Worm (Caenorhabditis elegans) whole organism, young adult: Measurements from ENCODE around the gene C26E1.1.

Experiments used
- B0035.1 ChIP-seq: sonication (generic microtip); optimal IDR thresholded peaks from 2 replicates; lab custom pipeline; 2016; ENCODE audit warnings: missing genetic modification characterization, mild to moderate bottlenecking, missing compliant biosample characterization, missing genotype, missing genetic modification reagents
- B0261.1 ChIP-seq: sonication (generic microtip); optimal IDR thresholded peaks from 2 replicates; lab custom pipeline; 2016; ENCODE audit warnings: mild to moderate bottlenecking, missing genetic modification characterization, moderate library complexity, missing compliant biosample characterization
- D2030.7 ChIP-seq: fragments of 200-800 bp; sonication (Bioruptor generic); IDR thresholded peaks from 2 replicates; pipeline ENCODE4 v1.3.6; 2022; ENCODE audit warnings: missing genetic modification reagents, missing genetic modification characterization, missing compliant biosample characterization
- F22D6.2 ChIP-seq: sonication (generic microtip); optimal IDR thresholded peaks from 2 replicates; lab custom pipeline; 2016; ENCODE audit warnings: mild to moderate bottlenecking, missing genetic modification characterization, missing compliant biosample characterization
- K11D2.4 ChIP-seq: fragments of 200-800 bp; sonication (Bioruptor generic); IDR thresholded peaks from 2 replicates; pipeline ENCODE4 v1.3.6; 2022; ENCODE audit warnings: missing genetic modification reagents, missing genetic modification characterization, missing compliant biosample characterization
- T07F8.4 ChIP-seq: sonication (generic microtip); optimal IDR thresholded peaks from 2 replicates; lab custom pipeline; 2016; ENCODE audit warnings: mild to moderate bottlenecking, missing genetic modification characterization, moderate library complexity, missing compliant biosample characterization
- Y53F4B.3 ChIP-seq: fragments of 200-800 bp; sonication (Bioruptor generic); IDR thresholded peaks from 2 replicates; pipeline ENCODE4 v1.3.6; 2022; ENCODE audit warnings: missing genetic modification reagents, missing genetic modification characterization, missing compliant biosample characterization
- Y56A3A.18 ChIP-seq: fragments of 200-800 bp; sonication (Bioruptor generic); IDR thresholded peaks from 2 replicates; pipeline ENCODE4 v1.3.6; 2022; ENCODE audit warnings: missing genetic modification reagents, missing genetic modification characterization, missing compliant biosample characterization
- ZK185.1 ChIP-seq: sonication (generic microtip); optimal IDR thresholded peaks from 2 replicates; lab custom pipeline; 2016; ENCODE audit warnings: mild to moderate bottlenecking, missing genetic modification characterization, missing compliant biosample characterization; ENCODE audit not compliant: poor library complexity, severe bottlenecking
- attf-5 ChIP-seq: fragments of 200-800 bp; sonication (Bioruptor generic); optimal IDR thresholded peaks from 2 replicates; lab custom pipeline; 2018; ENCODE audit warnings: mild to moderate bottlenecking, missing genetic modification characterization, missing compliant biosample characterization
- ccch-3 ChIP-seq: fragments of 200-800 bp; sonication (Bioruptor generic); optimal IDR thresholded peaks from 2 replicates; lab custom pipeline; 2018; ENCODE audit warnings: mild to moderate bottlenecking, missing genetic modification characterization, missing compliant biosample characterization
- cebp-2 ChIP-seq: fragments of 200-800 bp; sonication (Bioruptor generic); IDR thresholded peaks from 2 replicates; pipeline ENCODE4 v1.3.6; 2022; ENCODE audit warnings: missing genetic modification characterization, missing compliant biosample characterization
- ceh-40 ChIP-seq: fragments of 200-800 bp; sonication (Bioruptor generic); IDR thresholded peaks from 2 replicates; pipeline ENCODE4 v1.3.6; 2022; ENCODE audit warnings: missing genetic modification characterization, missing compliant biosample characterization
- die-1 ChIP-seq: sonication (generic microtip); optimal IDR thresholded peaks from 2 replicates; lab custom pipeline; 2016; ENCODE audit warnings: missing genotype, mild to moderate bottlenecking, missing genetic modification characterization, missing compliant biosample characterization
- dpl-1 ChIP-seq: fragments of 150-350 bp; optimal IDR thresholded peaks from 2 replicates; lab custom pipeline; 2014; ENCODE audit warnings: missing biosample characterization, missing genetic modification reagents, missing genetic modification characterization
- egl-44 ChIP-seq: fragments of 200-800 bp; sonication (Bioruptor generic); IDR thresholded peaks from 2 replicates; pipeline ENCODE4 v1.3.6; 2022; ENCODE audit warnings: missing genetic modification reagents, missing genetic modification characterization, missing compliant biosample characterization
- egrh-3 ChIP-seq: fragments of 200-800 bp; sonication (Bioruptor generic); IDR thresholded peaks from 2 replicates; pipeline ENCODE4 v1.3.6; 2022; ENCODE audit warnings: missing genetic modification reagents, missing genetic modification characterization, missing compliant biosample characterization
- him-1 ChIP-seq: sonication (generic microtip); optimal IDR thresholded peaks from 2 replicates; lab custom pipeline; 2016; ENCODE audit warnings: missing genotype, missing genetic modification reagents, missing genetic modification characterization, missing compliant biosample characterization
- hmg-20 ChIP-seq: fragments of 200-800 bp; sonication (Bioruptor generic); IDR thresholded peaks from 2 replicates; pipeline ENCODE4 v1.3.6; 2022; ENCODE audit warnings: missing genetic modification reagents, missing genetic modification characterization, missing compliant biosample characterization
- lsl-1 ChIP-seq: fragments of 200-800 bp; sonication (Bioruptor generic); optimal IDR thresholded peaks from 2 replicates; lab custom pipeline; 2018; ENCODE audit warnings: mild to moderate bottlenecking, missing genetic modification characterization, moderate library complexity, missing compliant biosample characterization
- madf-6 ChIP-seq: fragments of 200-800 bp; sonication (Bioruptor generic); IDR thresholded peaks from 2 replicates; pipeline ENCODE4 v1.3.6; 2022; ENCODE audit warnings: missing genetic modification reagents, missing genetic modification characterization, missing compliant biosample characterization
- nhr-120 ChIP-seq: fragments of 200-800 bp; sonication (Bioruptor generic); IDR thresholded peaks from 2 replicates; pipeline ENCODE4 v1.3.6; 2022; ENCODE audit warnings: missing genetic modification characterization, missing compliant biosample characterization
- nhr-179 ChIP-seq: sonication (generic microtip); optimal IDR thresholded peaks from 2 replicates; lab custom pipeline; 2016; ENCODE audit warnings: mild to moderate bottlenecking, missing genetic modification characterization, missing compliant biosample characterization
- nhr-80 ChIP-seq: sonication (generic microtip); optimal IDR thresholded peaks from 2 replicates; lab custom pipeline; 2016; ENCODE audit warnings: missing genetic modification characterization, missing compliant biosample characterization
- sdz-38 ChIP-seq: sonication (generic microtip); optimal IDR thresholded peaks from 2 replicates; lab custom pipeline; 2016; ENCODE audit warnings: missing genotype, missing genetic modification characterization, missing compliant biosample characterization
- sea-2 ChIP-seq: fragments of 200-800 bp; sonication (Bioruptor generic); IDR thresholded peaks from 2 replicates; pipeline ENCODE4 v1.3.6; 2022; ENCODE audit warnings: missing genetic modification characterization, missing compliant biosample characterization
- snpc-1.1 ChIP-seq: sonication (generic microtip); optimal IDR thresholded peaks from 2 replicates; lab custom pipeline; 2017; ENCODE audit warnings: missing genetic modification characterization, mild to moderate bottlenecking, missing compliant biosample characterization, antibody characterized with exemption, moderate library complexity, missing genotype, missing genetic modification reagents; ENCODE audit not compliant: insufficient read depth
- tlf-1 ChIP-seq: fragments of 200-800 bp; sonication (Bioruptor generic); optimal IDR thresholded peaks from 2 replicates; lab custom pipeline; 2018; ENCODE audit warnings: mild to moderate bottlenecking, missing genetic modification characterization, missing compliant biosample characterization
- unc-62 ChIP-seq: fragments of 150-350 bp; optimal IDR thresholded peaks from 2 replicates; lab custom pipeline; 2014; ENCODE audit warnings: missing biosample characterization, missing genetic modification reagents, missing genetic modification characterization
- ztf-26 ChIP-seq: sonication (generic microtip); optimal IDR thresholded peaks from 2 replicates; lab custom pipeline; 2017; ENCODE audit warnings: missing genetic modification characterization, missing compliant biosample characterization
- ztf-3 ChIP-seq: fragments of 200-800 bp; sonication (Bioruptor generic); optimal IDR thresholded peaks from 2 replicates; lab custom pipeline; 2018; ENCODE audit warnings: mild to moderate bottlenecking, missing genetic modification characterization, missing compliant biosample characterization

C26E1.1 gene

DNA sequence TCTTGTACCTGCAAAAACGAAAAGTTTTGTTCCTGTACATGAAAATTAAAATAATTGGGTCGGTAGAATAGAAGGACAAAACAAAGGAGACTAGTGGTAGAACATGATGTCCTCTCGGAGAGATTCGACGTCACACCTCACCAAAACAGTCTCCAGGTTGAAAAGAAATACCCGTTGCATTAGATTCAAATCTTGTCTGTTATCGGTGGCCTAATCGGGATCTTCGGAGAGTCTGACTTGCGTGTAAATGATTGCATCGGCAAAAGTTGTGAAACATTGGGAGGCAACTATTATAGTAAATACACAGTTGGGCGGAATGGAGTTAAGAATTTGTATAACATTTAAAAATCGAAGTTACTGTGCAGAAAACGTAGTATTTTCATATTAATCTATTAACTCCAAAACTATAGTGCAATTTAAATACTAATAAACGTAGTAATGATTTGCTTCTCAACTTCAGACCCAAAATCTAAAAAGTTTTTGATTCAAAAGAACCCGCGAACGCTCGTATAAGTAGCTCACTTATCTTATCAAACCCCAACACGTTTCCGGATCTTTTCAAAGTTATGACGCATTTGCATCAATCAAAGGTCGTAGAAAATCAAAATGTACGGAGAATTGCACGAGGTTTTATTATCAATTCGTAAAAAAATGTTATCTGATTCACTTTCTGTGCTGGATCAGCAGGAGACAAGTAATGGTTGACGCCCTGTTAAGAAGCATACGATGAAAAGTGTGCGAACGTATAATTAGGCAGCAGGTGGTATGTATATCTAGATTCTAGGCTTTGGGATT, 36.3 kb downstream of the C26E1.1 start, which contains the start of gene nhr-168:
nhr-168 (minus strand) TSS at position 486 of the 795 bp plus-strand sequence.
- TF ChIP-seq die-1 (tag; lab: Kevin White, UChicago) (no peak), nhr-80 (tag; lab: Kevin White, UChicago) (peak; percentile 62), lsl-1 (GFP tag; lab: Kevin White, UChicago) (no peak)

DNA sequence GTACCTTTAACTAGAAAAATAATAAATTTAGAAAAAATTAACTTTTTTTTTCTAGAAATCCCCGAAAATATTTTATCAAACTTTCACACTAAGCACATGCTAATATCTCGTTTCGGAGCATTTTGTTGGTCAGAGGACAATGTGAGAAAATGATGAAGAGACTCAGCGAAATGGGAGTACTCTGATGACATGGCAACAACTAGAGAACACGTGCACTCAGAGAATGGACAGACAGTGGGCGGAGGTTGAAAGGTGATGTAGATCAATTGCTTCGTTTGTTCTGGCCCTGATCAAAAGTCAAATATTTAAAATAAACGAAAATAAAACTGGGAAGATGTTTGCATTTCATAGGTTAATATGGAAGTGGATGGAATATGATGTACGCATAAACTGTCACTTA, 37.1 kb downstream of the C26E1.1 start:
- TF ChIP-seq unc-62 (GFP tag; lab: Kevin White, UChicago): no peak
- no peak for TF ChIP-seq snpc-1.1 (tag; lab: Kevin White, UChicago)
- no peak for TF ChIP-seq sdz-38 (tag; lab: Kevin White, UChicago)
- TF ChIP-seq nhr-179 (tag; lab: Kevin White, UChicago): no peak
- no peak for TF ChIP-seq hmg-20 (GFP tag; lab: Robert Waterston, UW)
- TF ChIP-seq nhr-80 (tag; lab: Kevin White, UChicago): no peak
- no peak for TF ChIP-seq sea-2
- TF ChIP-seq egrh-3 (GFP tag; lab: Robert Waterston, UW): no peak
- no peak for TF ChIP-seq ztf-26
- TF ChIP-seq him-1: no peak

- no peak for TF ChIP-seq attf-5 (GFP tag; lab: Kevin White, UChicago)
- no peak for TF ChIP-seq him-1
- TF ChIP-seq dpl-1 (GFP tag; lab: Kevin White, UChicago): no peak
- TF ChIP-seq ZK185.1 (tag; lab: Kevin White, UChicago): no peak
- TF ChIP-seq ccch-3 (GFP tag; lab: Kevin White, UChicago): no peak
- no peak for TF ChIP-seq cebp-2 (GFP tag; lab: Robert Waterston, UW)
- no peak for TF ChIP-seq B0261.1 (tag; lab: Kevin White, UChicago)
- no peak for TF ChIP-seq B0035.1 (tag; lab: Kevin White, UChicago)
- TF ChIP-seq ztf-3 (GFP tag; lab: Kevin White, UChicago): no peak
- TF ChIP-seq Y53F4B.3 (GFP tag; lab: Robert Waterston, UW): no peak
- TF ChIP-seq D2030.7 (GFP tag; lab: Robert Waterston, UW): no peak
- TF ChIP-seq, all 124 proteins: peak for 0
Observed at ce11 chrV:13335883-13336419, 38.6 kb downstream of the C26E1.1 start, which contains the start of gene C50B6.9. Gene C50B6.9 (plus strand): TSS chrV:13336369.

ce11 chrV:13338037-13338436, 40.7 kb downstream of the C26E1.1 start:
- TF ChIP-seq ceh-40 (GFP tag; lab: Robert Waterston, UW) (no peak), nhr-120 (GFP tag; lab: Robert Waterston, UW) (no peak), T07F8.4 (tag; lab: Kevin White, UChicago) (no peak)

DNA sequence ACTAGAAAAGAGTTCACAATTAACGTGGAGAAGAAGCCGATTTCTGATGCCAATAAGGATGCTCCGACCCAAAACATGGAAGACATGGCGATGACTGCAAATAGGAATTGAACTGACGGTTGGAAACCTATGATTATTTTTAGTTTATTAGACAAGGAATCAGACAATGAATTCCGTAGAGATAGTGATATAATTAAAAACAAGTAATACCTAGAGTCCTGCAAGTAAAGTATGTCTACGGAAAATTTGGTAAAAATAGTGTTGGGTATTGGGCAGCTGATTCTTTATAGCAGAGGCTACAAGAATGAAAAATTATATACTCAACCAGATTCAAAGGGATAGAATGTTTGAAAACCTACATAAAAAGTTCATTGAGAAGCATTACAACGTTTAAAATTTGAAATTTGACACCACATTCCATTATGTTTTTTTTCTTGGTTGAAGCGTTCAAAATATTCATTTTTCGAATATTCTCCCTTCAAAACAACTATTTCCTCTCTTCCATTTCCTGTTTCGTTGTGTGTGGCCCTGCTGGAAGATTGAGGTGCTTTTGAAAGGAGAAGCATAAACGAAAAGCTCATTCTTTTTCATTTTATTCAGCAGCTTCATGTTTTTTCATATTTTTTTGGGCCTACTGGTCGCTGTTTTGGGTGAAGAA, 42.4 kb downstream of the C26E1.1 start, which contains the start of the genes str-4 and lgc-48:
str-4 (minus strand) TSS at position 101 of the 658 bp plus-strand sequence.
lgc-48 (plus strand) TSS at position 608 of the 658 bp plus-strand sequence.
- TF ChIP-seq ztf-26 (no peak), snpc-1.1 (tag; lab: Kevin White, UChicago) (no peak), sdz-38 (tag; lab: Kevin White, UChicago) (no peak), F22D6.2 (tag; lab: Kevin White, UChicago) (no peak), K11D2.4 (GFP tag; lab: Robert Waterston, UW) (no peak), hmg-20 (GFP tag; lab: Robert Waterston, UW) (no peak), tlf-1 (GFP tag; lab: Kevin White, UChicago) (no peak), madf-6 (GFP tag; lab: Robert Waterston, UW) (no peak), Y56A3A.18 (GFP tag; lab: Robert Waterston, UW) (no peak), egl-44 (GFP tag; lab: Robert Waterston, UW) (no peak)
- TF ChIP-seq, all 124 proteins: peak for 0
